Worm (Caenorhabditis elegans): ENCODE measurements around the gene acr-9.

Gene acr-9

DNA sequence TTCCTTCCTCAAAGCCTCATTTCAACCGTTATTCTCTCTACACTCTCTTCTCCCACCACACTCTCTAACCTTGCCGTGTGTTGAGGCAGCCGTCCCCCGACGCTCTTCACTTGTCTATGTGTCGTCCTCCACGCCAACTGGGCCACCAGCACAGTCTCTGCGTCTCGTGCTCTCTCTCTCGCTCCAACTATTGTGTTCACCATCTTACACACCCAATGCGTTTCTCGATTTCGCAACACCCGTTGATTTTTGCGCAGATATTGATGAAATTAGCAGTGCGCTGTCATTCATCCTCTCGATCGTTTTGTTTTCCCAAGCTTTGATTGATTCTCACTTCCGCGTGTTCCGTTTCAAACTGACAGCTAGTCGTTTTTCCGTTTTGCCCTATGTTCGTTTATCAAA lies 40.4 kb upstream of the acr-9 start (continued):
- TF ChIP-seq pha-4 (GFP tag; IDR thresholded peaks at IDR 0.05): no peak
- TF ChIP-seq pha-4 (tag; optimal IDR thresholded peaks at IDR 0.05): no peak
- TF ChIP-seq set-16 (GFP tag; IDR thresholded peaks at IDR 0.05): peak; percentile 35; the same call in 1 of the 2 replicates
- TF ChIP-seq unc-62 (GFP tag; optimal IDR thresholded peaks at IDR 0.05 in 1 of 2): peak in 1 of 2 experiments; percentile 98
- no peak for TF ChIP-seq unc-62 (tag; optimal IDR thresholded peaks at IDR 0.05)
- TF ChIP-seq ceh-32 (tag; optimal IDR thresholded peaks at IDR 0.05; ENCODE audit: poor library complexity): no peak
- no peak for TF ChIP-seq lin-1 (GFP tag; IDR thresholded peaks at IDR 0.05)
- TF ChIP-seq ZK337.2 (GFP tag; IDR thresholded peaks at IDR 0.05): no peak
- no peak for TF ChIP-seq nhr-77 (tag; optimal IDR thresholded peaks at IDR 0.05)
- no peak for TF ChIP-seq daf-12 (tag; optimal IDR thresholded peaks at IDR 0.05)
- TF ChIP-seq lin-13 (GFP tag; optimal IDR thresholded peaks at IDR 0.05): peak; percentile 35
- TF ChIP-seq nhr-11 (tag; optimal IDR thresholded peaks at IDR 0.05): no peak
- no peak for TF ChIP-seq ces-1 (GFP tag; optimal IDR thresholded peaks at IDR 0.05)
- no peak for TF ChIP-seq nhr-111 (GFP tag; optimal IDR thresholded peaks at IDR 0.05)
- TF ChIP-seq F26F4.8 (GFP tag; conservative IDR thresholded peaks at IDR 0.05): no peak
- TF ChIP-seq nhr-41 (GFP tag; IDR thresholded peaks at IDR 0.05): no peak
- no peak for TF ChIP-seq fos-1 (tag; optimal IDR thresholded peaks at IDR 0.05)
- no peak for TF ChIP-seq lin-29 (GFP tag; IDR thresholded peaks at IDR 0.05)

DNA sequence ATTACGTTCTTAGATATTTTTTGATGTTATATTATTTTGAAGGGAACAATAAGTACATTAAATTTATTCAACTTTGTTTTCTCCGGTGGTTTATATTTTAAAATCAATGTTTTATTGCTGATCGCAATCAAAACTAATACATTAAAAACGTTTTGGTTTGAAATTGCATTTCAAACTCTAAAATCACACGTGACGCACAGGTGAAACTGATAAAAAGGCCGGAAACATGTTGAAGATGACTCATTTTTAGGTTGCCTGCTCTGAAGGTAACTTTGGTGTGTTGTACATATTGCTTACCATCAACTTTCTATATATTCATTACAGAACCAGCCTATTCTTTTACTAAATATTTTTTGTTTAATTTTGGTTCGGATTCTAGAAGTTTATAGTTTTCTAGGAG lies 39.0 kb upstream of the acr-9 start:
- TF ChIP-seq nhr-102 (tag; optimal IDR thresholded peaks at IDR 0.05) (no peak), mdl-1 (tag; optimal IDR thresholded peaks at IDR 0.05) (peak in 1 of 2 experiments; percentile 40), egl-27 (tag; optimal IDR thresholded peaks at IDR 0.05) (no peak), nhr-28 (tag; optimal IDR thresholded peaks at IDR 0.05) (peak; percentile 29), lsy-2 (tag; optimal IDR thresholded peaks at IDR 0.05) (no peak), ztf-11 (tag; optimal IDR thresholded peaks at IDR 0.05) (no peak), dve-1 (tag; optimal IDR thresholded peaks at IDR 0.05; ENCODE audit: insufficient read depth) (peak; percentile 73), ceh-62 (tag; optimal IDR thresholded peaks at IDR 0.05) (no peak), dmd-6 (GFP tag; IDR thresholded peaks at IDR 0.05) (peak; percentile 17; the same call in 1 of the 2 replicates), php-3 (GFP tag; IDR thresholded peaks at IDR 0.05) (peak; percentile 76), egl-43 (GFP tag; IDR thresholded peaks at IDR 0.05) (no peak), pqm-1 (tag; optimal IDR thresholded peaks at IDR 0.05) (peak; percentile 58), nhr-6 (tag; optimal IDR thresholded peaks at IDR 0.05) (peak; percentile 46), hif-1 (tag; optimal IDR thresholded peaks at IDR 0.05) (no peak), daf-16 (GFP tag; optimal IDR thresholded peaks at IDR 0.05) (no peak), daf-16 (tag; optimal IDR thresholded peaks at IDR 0.05) (peak; percentile 60), dmd-8 (GFP tag; IDR thresholded peaks at IDR 0.05) (no peak), skn-1 (tag; optimal IDR thresholded peaks at IDR 0.05) (no peak), hlh-30 (tag; optimal IDR thresholded peaks at IDR 0.05; ENCODE audit: insufficient read depth) (peak; percentile 44), zfp-3 (GFP tag; conservative IDR thresholded peaks at IDR 0.05) (no peak), nhr-77 (tag; optimal IDR thresholded peaks at IDR 0.05) (peak; percentile 14), hlh-11 (tag; optimal IDR thresholded peaks at IDR 0.05) (peak; percentile 28)

DNA sequence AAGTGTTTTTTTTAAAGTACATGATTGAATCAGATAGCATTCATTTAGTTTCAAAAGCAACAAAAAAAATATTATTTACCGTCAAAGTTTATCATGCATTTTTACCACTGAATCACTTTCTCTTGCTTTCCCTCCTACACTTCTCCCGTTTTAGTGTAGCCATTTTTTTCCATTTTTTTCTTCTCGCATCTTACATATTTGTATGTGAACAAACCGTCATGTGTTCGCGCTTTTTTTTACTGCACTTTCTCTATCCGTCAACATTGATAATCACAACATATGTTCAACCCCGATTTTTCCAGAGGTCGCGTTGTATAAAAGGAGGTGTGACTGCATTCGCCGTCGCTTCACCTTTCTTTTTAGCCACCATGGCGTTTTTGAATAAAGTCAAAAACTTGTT lies 30.2 kb upstream of the acr-9 start, which contains the start of gene gck-4:
gck-4 (plus strand) TSS at position 301 of the 400 bp plus-strand sequence.
- TF ChIP-seq hlh-30 (tag; optimal IDR thresholded peaks at IDR 0.05; ENCODE audit: insufficient read depth) (peak; percentile 5), nhr-28 (tag; optimal IDR thresholded peaks at IDR 0.05) (peak; percentile 55), aha-1 (tag) (peak; percentile 16), snpc-1.2 (GFP tag; IDR thresholded peaks at IDR 0.05) (no peak)

All from whole organism, L4 larva.